Worm (Caenorhabditis elegans) whole organism, young adult: ENCODE results near the gene C16D2.1.

Source experiments
- B0035.1 ChIP-seq: sonication (generic microtip); optimal IDR thresholded peaks from 2 replicates; lab custom pipeline; 2016; ENCODE audit warnings: missing genetic modification characterization, mild to moderate bottlenecking, missing compliant biosample characterization, missing genotype, missing genetic modification reagents
- B0261.1 ChIP-seq: sonication (generic microtip); optimal IDR thresholded peaks from 2 replicates; lab custom pipeline; 2016; ENCODE audit warnings: mild to moderate bottlenecking, missing genetic modification characterization, moderate library complexity, missing compliant biosample characterization
- F33H1.4 ChIP-seq: fragments of 200-800 bp; sonication (Bioruptor generic); IDR thresholded peaks from 2 replicates; pipeline ENCODE4 v1.3.6; 2022; ENCODE audit warnings: missing genetic modification reagents, missing genetic modification characterization, missing compliant biosample characterization
- F57A8.1 ChIP-seq: fragments of 200-800 bp; sonication (Bioruptor generic); optimal IDR thresholded peaks from 2 replicates; lab custom pipeline; 2018; ENCODE audit warnings: mild to moderate bottlenecking, missing genetic modification characterization, moderate library complexity, missing compliant biosample characterization
- F57C9.4 ChIP-seq: sonication (generic microtip); optimal IDR thresholded peaks from 2 replicates; lab custom pipeline; 2017; ENCODE audit warnings: mild to moderate bottlenecking, missing genetic modification characterization, missing compliant biosample characterization
- K12H6.12 ChIP-seq: fragments of 200-800 bp; sonication (Bioruptor generic); optimal IDR thresholded peaks from 2 replicates; lab custom pipeline; 2018; ENCODE audit warnings: mild to moderate bottlenecking, missing genetic modification characterization, missing compliant biosample characterization
- T26A5.8 ChIP-seq: sonication (generic microtip); optimal IDR thresholded peaks from 2 replicates; lab custom pipeline; 2016; ENCODE audit warnings: missing genetic modification characterization, missing compliant biosample characterization
- akir-1 ChIP-seq: fragments of 200-800 bp; sonication (Bioruptor generic); optimal IDR thresholded peaks from 2 replicates; lab custom pipeline; 2018; ENCODE audit warnings: mild to moderate bottlenecking, missing genetic modification characterization, moderate library complexity, missing compliant biosample characterization
- aptf-3 ChIP-seq: fragments of 200-800 bp; sonication (Bioruptor generic); IDR thresholded peaks from 2 replicates; pipeline ENCODE4 v1.3.6; 2022; ENCODE audit warnings: missing genetic modification characterization, missing compliant biosample characterization
- atf-7 ChIP-seq: sonication (generic microtip); optimal IDR thresholded peaks from 2 replicates; lab custom pipeline; 2017; ENCODE audit warnings: mild to moderate bottlenecking, missing genetic modification characterization, missing compliant biosample characterization
- bed-2 ChIP-seq: fragments of 200-800 bp; sonication (Bioruptor generic); IDR thresholded peaks from 2 replicates; pipeline ENCODE4 v1.3.6; 2022; ENCODE audit warnings: missing genetic modification reagents, missing genetic modification characterization, missing compliant biosample characterization
- ccch-3 ChIP-seq: fragments of 200-800 bp; sonication (Bioruptor generic); optimal IDR thresholded peaks from 2 replicates; lab custom pipeline; 2018; ENCODE audit warnings: mild to moderate bottlenecking, missing genetic modification characterization, missing compliant biosample characterization
- ceh-100 ChIP-seq: fragments of 200-800 bp; sonication (Bioruptor generic); IDR thresholded peaks from 2 replicates; pipeline ENCODE4 v1.3.6; 2022; ENCODE audit warnings: missing genetic modification reagents, missing genetic modification characterization, missing compliant biosample characterization
- hmg-1.2 ChIP-seq: fragments of 200-800 bp; sonication (Bioruptor generic); IDR thresholded peaks from 2 replicates; pipeline ENCODE4 v1.3.6; 2022; ENCODE audit warnings: missing genetic modification reagents, missing genetic modification characterization, missing compliant biosample characterization
- hmg-20 ChIP-seq: fragments of 200-800 bp; sonication (Bioruptor generic); IDR thresholded peaks from 2 replicates; pipeline ENCODE4 v1.3.6; 2022; ENCODE audit warnings: missing genetic modification reagents, missing genetic modification characterization, missing compliant biosample characterization
- hrde-1 ChIP-seq: sonication (generic microtip); optimal IDR thresholded peaks from 2 replicates; lab custom pipeline; 2016; ENCODE audit warnings: missing genetic modification characterization, mild to moderate bottlenecking, missing compliant biosample characterization, moderate library complexity, missing genotype, missing genetic modification reagents, borderline replicate concordance
- let-607 ChIP-seq, 2 experiments: fragments of 200-800 bp in 1 of 2; sonication (Bioruptor generic) in 1 of 2; sonication (generic microtip) in 1 of 2; optimal IDR thresholded peaks; 2 replicates each; lab custom pipeline; 2016 to 2018; ENCODE audit warnings: mild to moderate bottlenecking in 2 of 2, missing compliant biosample characterization in 2 of 2, missing genetic modification characterization in 2 of 2, moderate library complexity in 2 of 2, missing genotype in 1 of 2
- lin-35 ChIP-seq, 3 experiments: fragments of 150-350 bp in 2 of 3; sonication (generic microtip) in 1 of 3; optimal IDR thresholded peaks; 2 replicates each; lab custom pipeline; 2014 to 2018; ENCODE audit warnings: missing biosample characterization in 3 of 3, missing genetic modification characterization in 3 of 3, missing genetic modification reagents in 3 of 3
- lin-54 ChIP-seq: fragments of 200-800 bp; sonication (Bioruptor generic); optimal IDR thresholded peaks from 2 replicates; lab custom pipeline; 2018; ENCODE audit warnings: mild to moderate bottlenecking, missing genetic modification characterization, missing compliant biosample characterization
- lsy-27 ChIP-seq: sonication (generic microtip); optimal IDR thresholded peaks from 2 replicates; lab custom pipeline; 2017; ENCODE audit warnings: missing genetic modification characterization, mild to moderate bottlenecking, missing compliant biosample characterization, antibody characterized with exemption, missing genotype, borderline replicate concordance; ENCODE audit not compliant: insufficient read depth
- mcd-1 ChIP-seq: fragments of 200-800 bp; sonication (Bioruptor generic); IDR thresholded peaks from 2 replicates; pipeline ENCODE4 v1.3.6; 2022; ENCODE audit warnings: missing genetic modification reagents, missing genetic modification characterization, missing compliant biosample characterization
- nfya-2 ChIP-seq: fragments of 200-800 bp; sonication (Bioruptor generic); IDR thresholded peaks from 2 replicates; pipeline ENCODE4 v1.3.6; 2022; ENCODE audit warnings: missing genetic modification reagents, missing genetic modification characterization, missing compliant biosample characterization
- nfyb-1 ChIP-seq: fragments of 200-800 bp; sonication (Bioruptor generic); IDR thresholded peaks from 2 replicates; pipeline ENCODE4 v1.3.6; 2022; ENCODE audit warnings: missing genetic modification reagents, missing genetic modification characterization, missing compliant biosample characterization
- nhr-80 ChIP-seq: sonication (generic microtip); optimal IDR thresholded peaks from 2 replicates; lab custom pipeline; 2016; ENCODE audit warnings: missing genetic modification characterization, missing compliant biosample characterization
- pha-4 ChIP-seq: fragments of 150-350 bp; sonication (generic microtip); optimal IDR thresholded peaks from 2 replicates; lab custom pipeline; 2014; ENCODE audit warnings: missing biosample characterization, missing genetic modification reagents, missing genetic modification characterization
- sdz-38 ChIP-seq: sonication (generic microtip); optimal IDR thresholded peaks from 2 replicates; lab custom pipeline; 2016; ENCODE audit warnings: missing genotype, missing genetic modification characterization, missing compliant biosample characterization
- snpc-1.3 ChIP-seq: sonication (generic microtip); optimal IDR thresholded peaks from 2 replicates; lab custom pipeline; 2017; ENCODE audit warnings: missing genetic modification characterization, mild to moderate bottlenecking, missing compliant biosample characterization, antibody characterized with exemption, moderate library complexity, missing genotype, missing genetic modification reagents; ENCODE audit not compliant: insufficient read depth
- unc-130 ChIP-seq: sonication (generic microtip); optimal IDR thresholded peaks from 2 replicates; lab custom pipeline; 2016; ENCODE audit warnings: missing genetic modification reagents, missing genetic modification characterization, missing compliant biosample characterization
- ztf-18 ChIP-seq: sonication (generic microtip); optimal IDR thresholded peaks from 2 replicates; lab custom pipeline; 2016; ENCODE audit warnings: missing genotype, mild to moderate bottlenecking, missing genetic modification characterization, missing compliant biosample characterization
- ztf-26 ChIP-seq: sonication (generic microtip); optimal IDR thresholded peaks from 2 replicates; lab custom pipeline; 2017; ENCODE audit warnings: missing genetic modification characterization, missing compliant biosample characterization
- ztf-3 ChIP-seq: fragments of 200-800 bp; sonication (Bioruptor generic); optimal IDR thresholded peaks from 2 replicates; lab custom pipeline; 2018; ENCODE audit warnings: mild to moderate bottlenecking, missing genetic modification characterization, missing compliant biosample characterization
- ztf-6 ChIP-seq: fragments of 200-800 bp; sonication (Bioruptor generic); IDR thresholded peaks from 2 replicates; pipeline ENCODE4 v1.3.6; 2022; ENCODE audit warnings: missing genetic modification reagents, missing genetic modification characterization, missing compliant biosample characterization

The C16D2.1 gene

ce11 chrII:9148079-9148478 is 16.6 kb downstream of the C16D2.1 start:
- no peak for TF ChIP-seq ztf-26 (tag; lab: Kevin White, UChicago)
- no peak for TF ChIP-seq K12H6.12 (tag; lab: Kevin White, UChicago)
- no peak for TF ChIP-seq snpc-1.3 (tag; lab: Kevin White, UChicago)
- TF ChIP-seq B0035.1 (tag; lab: Kevin White, UChicago), result no peak
- TF ChIP-seq lin-54 (GFP tag; lab: Kevin White, UChicago), result no peak
- TF ChIP-seq T26A5.8 (tag; lab: Kevin White, UChicago), result no peak
- no peak for TF ChIP-seq atf-7 (tag; lab: Kevin White, UChicago)
- TF ChIP-seq ccch-3 (GFP tag; lab: Kevin White, UChicago), result no peak
- TF ChIP-seq akir-1 (GFP tag; lab: Kevin White, UChicago), result no peak
- TF ChIP-seq pha-4 (tag; lab: Kevin White, UChicago), result no peak
- TF ChIP-seq lin-35 (GFP tag; optimal IDR thresholded peaks at IDR 0.05; lab: Kevin White, UChicago), result no peak
- TF ChIP-seq let-607 (tag; optimal IDR thresholded peaks at IDR 0.05; lab: Kevin White, UChicago), result no peak

DNA sequence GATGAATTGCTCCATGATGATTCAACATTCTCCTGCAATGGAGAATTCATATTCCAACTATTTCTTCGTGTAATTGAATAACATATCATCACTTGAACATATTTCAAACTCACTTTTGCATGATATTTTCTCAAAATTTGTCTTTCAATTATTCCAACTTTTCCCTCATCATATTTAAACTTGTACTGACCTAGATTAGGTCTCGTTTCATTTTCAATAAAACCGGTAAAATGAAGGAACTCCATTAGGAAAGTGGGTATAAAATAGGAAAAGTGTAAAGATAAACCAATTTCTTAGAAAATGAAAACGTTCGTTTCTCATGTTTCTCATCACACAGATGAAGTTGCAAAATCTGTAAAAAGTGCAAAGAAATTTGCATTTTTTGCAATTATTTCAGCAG is 20.8 kb downstream of the C16D2.1 start, which contains the start of gene col-78:
TSS of gene col-78 (plus strand) at position 301 of the 400 bp plus-strand sequence.
- TF ChIP-seq F57C9.4 (tag; lab: Kevin White, UChicago), result no peak
- TF ChIP-seq ztf-26 (tag; lab: Kevin White, UChicago), result no peak
- no peak for TF ChIP-seq mcd-1
- TF ChIP-seq ztf-18 (tag; lab: Kevin White, UChicago), result no peak
- no peak for TF ChIP-seq F57A8.1 (GFP tag; lab: Kevin White, UChicago)
- no peak for TF ChIP-seq hmg-1.2 (GFP tag; lab: Robert Waterston, UW)
- TF ChIP-seq lin-54 (GFP tag; lab: Kevin White, UChicago), result no peak
- no peak for TF ChIP-seq hmg-20 (GFP tag; lab: Robert Waterston, UW)
- no peak for TF ChIP-seq ztf-3 (GFP tag; lab: Kevin White, UChicago)
- no peak for TF ChIP-seq bed-2 (GFP tag; lab: Robert Waterston, UW)
- TF ChIP-seq lsy-27 (tag; lab: Kevin White, UChicago), result no peak
- TF ChIP-seq F33H1.4 (GFP tag; lab: Robert Waterston, UW), result no peak
- TF ChIP-seq B0261.1 (tag; lab: Kevin White, UChicago), result no peak
- no peak for TF ChIP-seq aptf-3 (GFP tag; lab: Robert Waterston, UW)
- no peak for TF ChIP-seq nfyb-1 (GFP tag; lab: Robert Waterston, UW)
- TF ChIP-seq atf-7 (tag; lab: Kevin White, UChicago), result no peak
- TF ChIP-seq hrde-1 (tag; lab: Kevin White, UChicago), result no peak
- TF ChIP-seq, all 124 proteins: peak for 0

DNA sequence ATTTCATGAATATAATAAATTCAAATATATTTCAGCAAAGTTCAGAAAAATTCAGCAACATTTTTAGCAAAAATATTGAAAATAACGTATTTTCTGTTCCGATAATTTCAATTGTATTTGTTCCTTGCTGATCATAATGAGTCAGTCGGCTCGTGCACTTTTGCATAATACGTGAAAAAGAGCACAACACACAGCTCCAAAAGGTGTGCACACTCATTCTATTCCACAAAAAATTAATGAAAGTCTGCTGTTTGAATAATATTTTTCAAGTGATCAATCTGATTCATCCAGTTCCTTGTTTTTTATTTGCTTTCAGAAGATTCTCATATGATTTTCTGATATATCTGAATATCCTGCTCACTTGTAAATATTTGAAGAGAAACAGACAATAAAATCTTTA is 22.9 kb downstream of the C16D2.1 start:
- TF ChIP-seq F33H1.4 (GFP tag; lab: Robert Waterston, UW) (no peak), ceh-100 (GFP tag; lab: Robert Waterston, UW) (no peak)

- peak; percentile 54 for TF ChIP-seq nhr-80 (tag; lab: Kevin White, UChicago)
- TF ChIP-seq let-607 (tag; optimal IDR thresholded peaks at IDR 0.05; lab: Kevin White, UChicago), result peak in 1 of 2 experiments; percentile 8
- TF ChIP-seq K12H6.12 (tag; lab: Kevin White, UChicago), result no peak
These were observed 24.8 kb downstream of the C16D2.1 start for ce11 chrII:9156277-9156676.

DNA sequence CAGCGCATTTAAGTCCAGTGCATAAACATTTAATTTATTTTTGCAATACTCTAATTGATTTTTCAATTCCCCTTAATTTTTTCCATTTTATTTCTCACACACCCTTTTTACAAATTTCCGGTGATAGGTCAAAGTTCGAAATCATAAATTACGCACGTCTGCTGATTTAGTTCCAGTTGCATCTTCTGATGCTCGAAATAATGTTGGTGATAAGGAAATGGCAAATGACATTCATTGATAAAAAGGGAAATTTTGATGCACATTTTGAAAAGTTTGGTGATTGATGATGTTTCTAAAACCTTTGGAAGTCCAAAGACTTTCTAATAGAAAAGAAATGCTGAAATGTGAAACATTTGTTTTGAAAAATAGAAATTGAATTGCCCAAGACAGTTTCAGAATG is 25.7 kb downstream of the C16D2.1 start:
- no peak for TF ChIP-seq ztf-6 (GFP tag; lab: Robert Waterston, UW)
- no peak for TF ChIP-seq sdz-38 (tag; lab: Kevin White, UChicago)
- TF ChIP-seq unc-130 (GFP tag; lab: Kevin White, UChicago), result no peak
- no peak for TF ChIP-seq nfya-2 (GFP tag; lab: Robert Waterston, UW)
- TF ChIP-seq nhr-80 (tag; lab: Kevin White, UChicago), result peak; percentile 75
